Worm (Caenorhabditis elegans): Measurements from ENCODE around the gene C01G10.15.

C01G10.15 gene

ce11 chrV:15059534-15059933, 27.6 kb downstream of the C01G10.15 start, which contains the start of the genes mcm-3 and C25D7.15 (continued):
- TF ChIP-seq let-607 (tag; optimal IDR thresholded peaks at IDR 0.05) (no peak), snpc-3.4 (tag; optimal IDR thresholded peaks at IDR 0.05) (peak; percentile 84), attf-5 (GFP tag; optimal IDR thresholded peaks at IDR 0.05) (no peak), lin-35 (GFP tag; optimal IDR thresholded peaks at IDR 0.05) (peak in 2 of 3 experiments; percentile 45 to 62), cebp-2 (GFP tag; IDR thresholded peaks at IDR 0.05) (no peak), hsf-1 (GFP tag; IDR thresholded peaks at IDR 0.05) (peak; percentile 87), athp-1 (tag; optimal IDR thresholded peaks at IDR 0.05) (no peak), D2030.7 (GFP tag; IDR thresholded peaks at IDR 0.05) (peak; percentile 87), C06A6.2 (GFP tag; conservative IDR thresholded peaks at IDR 0.05) (no peak), ztf-18 (tag; optimal IDR thresholded peaks at IDR 0.05) (peak; percentile 7), aptf-2 (GFP tag; conservative IDR thresholded peaks at IDR 0.05) (no peak), madf-3 (GFP tag; IDR thresholded peaks at IDR 0.05) (peak; percentile 78; the same call in 1 of the 2 replicates), lin-54 (GFP tag; optimal IDR thresholded peaks at IDR 0.05) (peak; percentile 80), madf-6 (GFP tag; IDR thresholded peaks at IDR 0.05) (peak; percentile 97), B0336.3 (GFP tag; IDR thresholded peaks at IDR 0.05) (peak; percentile 50; the same call in 1 of the 2 replicates), nhr-27 (tag; optimal IDR thresholded peaks at IDR 0.05) (no peak), B0019.2 (GFP tag; conservative IDR thresholded peaks at IDR 0.05) (peak; percentile 84), xnd-1 (tag; optimal IDR thresholded peaks at IDR 0.05) (peak; percentile 72), pha-4 (tag; optimal IDR thresholded peaks at IDR 0.05) (no peak), attf-3 (GFP tag; conservative IDR thresholded peaks at IDR 0.05) (0 out of 2 replicates have a peak, but pooled peaks have one; percentile 42), fkh-3 (tag; optimal IDR thresholded peaks at IDR 0.05) (no peak), cebp-1 (GFP tag; IDR thresholded peaks at IDR 0.05) (no peak), cebp-1 (tag; optimal IDR thresholded peaks at IDR 0.05) (peak; percentile 6), him-1 (tag; optimal IDR thresholded peaks at IDR 0.05) (peak; percentile 53), snpc-1.3 (tag; optimal IDR thresholded peaks at IDR 0.05; ENCODE audit: insufficient read depth) (peak; percentile 27), snpc-4 (GFP tag; optimal IDR thresholded peaks at IDR 0.05) (no peak), snpc-4 (tag; optimal IDR thresholded peaks at IDR 0.05) (peak in 1 of 4 experiments; percentile 42), dpl-1 (GFP tag; optimal IDR thresholded peaks at IDR 0.05) (peak; percentile 89), efl-1 (GFP tag; optimal IDR thresholded peaks at IDR 0.05) (peak; percentile 96), rcor-1 (GFP tag; IDR thresholded peaks at IDR 0.05) (peak; percentile 50), madf-8 (GFP tag; conservative IDR thresholded peaks at IDR 0.05) (peak; percentile 90), ztf-28 (GFP tag; IDR thresholded peaks at IDR 0.05) (no peak), tbp1 (GFP tag; optimal IDR thresholded peaks at IDR 0.05) (peak; percentile 55)

DNA sequence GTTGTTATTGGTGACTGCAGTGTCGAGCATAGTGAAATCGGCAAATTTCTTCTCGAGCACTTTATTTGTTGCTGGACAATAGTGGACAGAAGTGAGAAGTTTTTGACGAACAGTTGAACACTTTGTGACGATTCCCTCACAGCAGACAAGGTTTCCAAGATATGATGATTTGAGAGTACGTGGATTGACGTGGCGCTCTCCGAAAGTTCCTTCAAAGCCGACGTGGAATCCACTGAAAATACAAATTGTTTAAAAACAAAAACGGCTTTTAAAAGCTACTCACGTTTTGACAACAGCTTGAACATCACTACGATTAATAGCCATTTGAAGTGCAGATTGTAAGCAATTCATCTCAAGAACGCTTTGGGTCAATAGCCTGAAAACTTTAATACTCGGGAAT, 28.1 kb downstream of the C01G10.15 start:
- TF ChIP-seq lin-26 (GFP tag; IDR thresholded peaks at IDR 0.05): peak; percentile 60; the same call in 1 of the 2 replicates
- no peak for TF ChIP-seq F10E7.11 (tag; optimal IDR thresholded peaks at IDR 0.05)
- TF ChIP-seq madf-10 (tag; optimal IDR thresholded peaks at IDR 0.05): no peak
- TF ChIP-seq snpc-3.4 (tag; optimal IDR thresholded peaks at IDR 0.05): no peak
- no peak for TF ChIP-seq nhr-90 (tag; optimal IDR thresholded peaks at IDR 0.05)
- TF ChIP-seq ZK185.1 (tag; optimal IDR thresholded peaks at IDR 0.05; ENCODE audit: poor library complexity, severe bottlenecking): no peak
- no peak for TF ChIP-seq tbx-9 (tag; optimal IDR thresholded peaks at IDR 0.05; ENCODE audit: borderline replicate concordance)
- no peak for TF ChIP-seq egl-18 (GFP tag; IDR thresholded peaks at IDR 0.05)
- no peak for TF ChIP-seq tbp1 (GFP tag; optimal IDR thresholded peaks at IDR 0.05)

All from whole organism, young adult.